Worm (Caenorhabditis elegans) whole organism, L3 larva: ENCODE data around the gene clec-142.
A peak's percentile ranks its signal among the peaks of the same experiment; 100 is the strongest.

Experiments used
- R02D3.7 ChIP-seq: fragments of 150-350 bp; optimal IDR thresholded peaks from 2 replicates; lab custom pipeline; 2014; ENCODE audit warnings: missing biosample characterization, missing genetic modification characterization
- ZK546.5 ChIP-seq: sonication (generic microtip); optimal IDR thresholded peaks from 2 replicates; lab custom pipeline; 2017; ENCODE audit warnings: missing biosample characterization, missing genetic modification characterization
- aly-2 ChIP-seq: fragments of 150-350 bp; optimal IDR thresholded peaks from 2 replicates; lab custom pipeline; 2014; ENCODE audit warnings: missing biosample characterization, missing genetic modification characterization
- ceh-28 ChIP-seq: fragments of 150-350 bp; optimal IDR thresholded peaks from 2 replicates; lab custom pipeline; 2014; ENCODE audit warnings: missing biosample characterization, missing genetic modification reagents, missing genetic modification characterization
- ceh-9 ChIP-seq: sonication (generic microtip); optimal IDR thresholded peaks from 2 replicates; lab custom pipeline; 2018; ENCODE audit warnings: missing biosample characterization, missing genetic modification characterization
- daf-12 ChIP-seq: fragments of 150-350 bp; optimal IDR thresholded peaks from 2 replicates; lab custom pipeline; 2014; ENCODE audit warnings: missing biosample characterization, missing genetic modification reagents, missing genetic modification characterization
- egl-27 ChIP-seq: sonication (generic microtip); optimal IDR thresholded peaks from 4 replicates; lab custom pipeline; 2017; ENCODE audit warnings: missing biosample characterization, missing genetic modification reagents, missing genetic modification characterization
- egl-5 ChIP-seq: fragments of 150-350 bp; optimal IDR thresholded peaks from 2 replicates; lab custom pipeline; 2017; ENCODE audit warnings: missing biosample characterization, missing genetic modification reagents, missing genetic modification characterization, inconsistent platforms
- elt-1 ChIP-seq: fragments of 150-350 bp; optimal IDR thresholded peaks from 2 replicates; lab custom pipeline; 2014; ENCODE audit warnings: missing biosample characterization, missing genetic modification characterization
- elt-2 ChIP-seq: sonication (generic microtip); optimal IDR thresholded peaks from 2 replicates; lab custom pipeline; 2016; ENCODE audit warnings: missing genetic modification reagents, mild to moderate bottlenecking, missing genetic modification characterization, missing compliant biosample characterization
- elt-3 ChIP-seq, 3 experiments: fragments of 150-350 bp in 1 of 3; sonication (generic microtip) in 2 of 3; optimal IDR thresholded peaks; 2 replicates in 2 of 3; 4 replicates in 1 of 3; lab custom pipeline; 2014 to 2017; ENCODE audit warnings: missing biosample characterization in 3 of 3, missing genetic modification characterization in 3 of 3
- eor-1 ChIP-seq, 2 experiments: fragments of 150-350 bp; optimal IDR thresholded peaks; 2 replicates each; lab custom pipeline; 2014 to 2018; ENCODE audit warnings: missing biosample characterization in 2 of 2, missing genetic modification characterization in 2 of 2
- fos-1 ChIP-seq: fragments of 150-350 bp; optimal IDR thresholded peaks from 2 replicates; lab custom pipeline; 2014; ENCODE audit warnings: missing biosample characterization, missing genetic modification characterization
- hmg-11 ChIP-seq: sonication (generic microtip); optimal IDR thresholded peaks from 2 replicates; lab custom pipeline; 2016; ENCODE audit warnings: missing genetic modification characterization, missing compliant biosample characterization
- lin-15B ChIP-seq: fragments of 150-350 bp; optimal IDR thresholded peaks from 2 replicates; lab custom pipeline; 2014; ENCODE audit warnings: missing biosample characterization, missing genetic modification characterization
- lsy-12 ChIP-seq: sonication (generic microtip); optimal IDR thresholded peaks from 2 replicates; lab custom pipeline; 2016; ENCODE audit warnings: mild to moderate bottlenecking, missing genetic modification characterization, missing compliant biosample characterization
- mdl-1 ChIP-seq: fragments of 150-350 bp; optimal IDR thresholded peaks from 2 replicates; lab custom pipeline; 2014; ENCODE audit warnings: missing biosample characterization, missing genetic modification characterization
- mml-1 ChIP-seq: fragments of 150-350 bp; sonication (generic microtip); optimal IDR thresholded peaks from 3 replicates; lab custom pipeline; 2014; ENCODE audit warnings: missing biosample characterization, missing genetic modification characterization
- nfya-1 ChIP-seq: sonication (generic microtip); optimal IDR thresholded peaks from 2 replicates; lab custom pipeline; 2017; ENCODE audit warnings: missing genetic modification characterization, mild to moderate bottlenecking, missing compliant biosample characterization, antibody characterized with exemption, moderate library complexity; ENCODE audit not compliant: insufficient read depth
- nhr-11 ChIP-seq: fragments of 150-350 bp; optimal IDR thresholded peaks from 2 replicates; lab custom pipeline; 2014; ENCODE audit warnings: missing biosample characterization, missing genetic modification characterization
- nhr-12 ChIP-seq: fragments of 150-350 bp; optimal IDR thresholded peaks from 2 replicates; lab custom pipeline; 2014; ENCODE audit warnings: missing biosample characterization, missing genetic modification characterization
- nhr-23 ChIP-seq: fragments of 150-350 bp; optimal IDR thresholded peaks from 2 replicates; lab custom pipeline; 2014; ENCODE audit warnings: missing biosample characterization, missing genetic modification reagents, missing genetic modification characterization
- nhr-237 ChIP-seq: fragments of 150-350 bp; optimal IDR thresholded peaks from 2 replicates; lab custom pipeline; 2014; ENCODE audit warnings: missing biosample characterization, missing genetic modification characterization
- nhr-25 ChIP-seq: sonication (generic microtip); optimal IDR thresholded peaks from 2 replicates; lab custom pipeline; 2017; ENCODE audit warnings: missing biosample characterization, missing genetic modification characterization
- nhr-28 ChIP-seq: fragments of 150-350 bp; optimal IDR thresholded peaks from 2 replicates; lab custom pipeline; 2014; ENCODE audit warnings: missing biosample characterization, missing genetic modification characterization
- nhr-43 ChIP-seq: sonication (generic microtip); optimal IDR thresholded peaks from 2 replicates; lab custom pipeline; 2016; ENCODE audit warnings: mild to moderate bottlenecking, missing genetic modification characterization, missing compliant biosample characterization; ENCODE audit not compliant: poor library complexity, severe bottlenecking
- nhr-76 ChIP-seq: fragments of 150-350 bp; sonication (generic microtip); optimal IDR thresholded peaks from 5 replicates; lab custom pipeline; 2014; ENCODE audit warnings: missing biosample characterization, missing genetic modification characterization
- nhr-77 ChIP-seq: fragments of 150-350 bp; optimal IDR thresholded peaks from 2 replicates; lab custom pipeline; 2014; ENCODE audit warnings: missing biosample characterization, missing genetic modification characterization
- pqm-1 ChIP-seq: fragments of 150-350 bp; optimal IDR thresholded peaks from 2 replicates; lab custom pipeline; 2017; ENCODE audit warnings: missing biosample characterization, missing genetic modification characterization, inconsistent platforms
- skn-1 ChIP-seq: fragments of 150-350 bp; optimal IDR thresholded peaks from 2 replicates; lab custom pipeline; 2014; ENCODE audit warnings: missing biosample characterization, missing genetic modification characterization
- tbx-2 ChIP-seq: sonication (generic microtip); optimal IDR thresholded peaks from 2 replicates; lab custom pipeline; 2016; ENCODE audit warnings: mild to moderate bottlenecking, missing genetic modification characterization, missing compliant biosample characterization
- unc-39 ChIP-seq: sonication (generic microtip); optimal IDR thresholded peaks from 4 replicates; lab custom pipeline; 2017; ENCODE audit warnings: missing biosample characterization, missing genetic modification characterization
- unc-62 ChIP-seq: fragments of 150-350 bp; sonication (generic microtip); optimal IDR thresholded peaks from 4 replicates; lab custom pipeline; 2014; ENCODE audit warnings: missing biosample characterization, missing genetic modification reagents, missing genetic modification characterization

Gene clec-142

ce11 chrII:8263562-8263961 is 14.9 kb upstream of the clec-142 start:
- TF ChIP-seq ZK546.5 (tag; lab: Kevin White, UChicago) (no peak), eor-1 (tag; optimal IDR thresholded peaks at IDR 0.05; lab: Kevin White, UChicago) (no peak), nhr-43 (peak; percentile 27), elt-2 (tag; lab: Kevin White, UChicago) (no peak), nhr-25 (tag; lab: Kevin White, UChicago) (peak; percentile 16), nhr-23 (tag; lab: Kevin White, UChicago) (peak; percentile 51), pqm-1 (tag; lab: Kevin White, UChicago) (no peak), ceh-9 (no peak), nhr-12 (no peak), skn-1 (tag; lab: Kevin White, UChicago) (no peak)
- TF ChIP-seq, all 47 proteins: peak for 3

ce11 chrII:8264619-8265018 is 13.9 kb upstream of the clec-142 start, which contains the start of gene srdh-1:
TSS of gene srdh-1 (plus strand) at chrII:8264661.
- TF ChIP-seq nhr-43 (peak; percentile 13), nhr-77 (tag; lab: Kevin White, UChicago) (no peak), ceh-9 (no peak)

ce11 chrII:8266559-8266958 is 11.9 kb upstream of the clec-142 start:
- TF ChIP-seq elt-2 (tag; lab: Kevin White, UChicago) (peak; percentile 82), nhr-23 (tag; lab: Kevin White, UChicago) (peak; percentile 13), pqm-1 (tag; lab: Kevin White, UChicago) (peak; percentile 12), nhr-237 (tag; lab: Kevin White, UChicago) (no peak), mml-1 (no peak), elt-3 (tag; optimal IDR thresholded peaks at IDR 0.05; lab: Kevin White, UChicago) (peak in 2 of 3 experiments; percentile 29 to 63)

- TF ChIP-seq unc-39 (tag; lab: Kevin White, UChicago) (no peak), nhr-43 (peak; percentile 2)
- TF ChIP-seq, all 47 proteins: peak for 1
These were observed 10.8 kb upstream of the clec-142 start for ce11 chrII:8267679-8268078.

ce11 chrII:8269351-8269750 is 9.1 kb upstream of the clec-142 start, which contains the start of gene K01C8.2:
TSS of gene K01C8.2 (minus strand) at chrII:8269451.
- TF ChIP-seq nhr-28 (no peak), nhr-43 (no peak), mdl-1 (no peak), aly-2 (tag; lab: Kevin White, UChicago) (no peak), daf-12 (tag; lab: Kevin White, UChicago) (no peak), egl-5 (tag; lab: Kevin White, UChicago) (no peak), nhr-76 (tag; lab: Kevin White, UChicago) (no peak), eor-1 (tag; optimal IDR thresholded peaks at IDR 0.05; lab: Kevin White, UChicago) (no peak)

ce11 chrII:8269855-8270647 is 8.4 kb upstream of the clec-142 start, which contains the start of gene tdc-1:
TSS of gene tdc-1 (plus strand) at chrII:8270597.
- TF ChIP-seq nhr-76 (tag; lab: Kevin White, UChicago), result no peak
- no peak for TF ChIP-seq nhr-43
- no peak for TF ChIP-seq ceh-28 (tag; lab: Kevin White, UChicago)
- TF ChIP-seq nhr-23 (tag; lab: Kevin White, UChicago), result no peak
- TF ChIP-seq aly-2 (tag; lab: Kevin White, UChicago), result no peak
- no peak for TF ChIP-seq skn-1 (tag; lab: Kevin White, UChicago)
- TF ChIP-seq egl-27, result no peak
- TF ChIP-seq elt-1 (tag; lab: Kevin White, UChicago), result no peak
- TF ChIP-seq elt-2 (tag; lab: Kevin White, UChicago), result no peak

- no peak for TF ChIP-seq unc-62 (GFP tag; lab: Kevin White, UChicago)
- TF ChIP-seq lin-15B, result no peak
- TF ChIP-seq nhr-77 (tag; lab: Kevin White, UChicago), result no peak
- TF ChIP-seq nhr-11 (tag; lab: Kevin White, UChicago), result no peak
- TF ChIP-seq tbx-2 (tag; lab: Kevin White, UChicago), result no peak
- TF ChIP-seq elt-1 (tag; lab: Kevin White, UChicago), result no peak
- no peak for TF ChIP-seq R02D3.7 (tag; lab: Kevin White, UChicago)
- TF ChIP-seq pqm-1 (tag; lab: Kevin White, UChicago), result no peak
- TF ChIP-seq hmg-11 (tag; lab: Kevin White, UChicago), result no peak
- TF ChIP-seq nhr-237 (tag; lab: Kevin White, UChicago), result no peak
- TF ChIP-seq skn-1 (tag; lab: Kevin White, UChicago), result no peak
- TF ChIP-seq lsy-12 (tag; lab: Kevin White, UChicago), result no peak
- TF ChIP-seq fos-1 (tag; lab: Kevin White, UChicago), result no peak
- TF ChIP-seq nfya-1 (tag; lab: Kevin White, UChicago), result no peak
These were observed 5.4 kb upstream of the clec-142 start for ce11 chrII:8273060-8273459.
